Fruit fly (Drosophila melanogaster): ENCODE results near the gene nAChRbeta3.
A peak's percentile ranks its signal among the peaks of the same experiment; 100 is the strongest.

- TF ChIP-seq CG4496 (GFP tag; IDR thresholded peaks at IDR 0.05) (peak; percentile 79), fd96Ca (GFP tag; IDR thresholded peaks at IDR 0.05) (peak; percentile 64; the same call in 2 of the 3 replicates), Ets98B (GFP tag; IDR thresholded peaks at IDR 0.05) (peak; percentile 79), CG8301 (tag; optimal IDR thresholded peaks at IDR 0.05) (peak; percentile 13), gl (tag; optimal IDR thresholded peaks at IDR 0.05) (peak; percentile 57), EcR (GFP tag; optimal IDR thresholded peaks at IDR 0.05) (peak; percentile 79), CG13204 (GFP tag; optimal IDR thresholded peaks at IDR 0.05) (peak; percentile 81), CG8159 (tag; optimal IDR thresholded peaks at IDR 0.05) (peak; percentile 14), Snoo (tag; optimal IDR thresholded peaks at IDR 0.05) (peak; percentile 30), CG9948 (tag; optimal IDR thresholded peaks at IDR 0.05) (no peak), CG12605 (GFP tag; IDR thresholded peaks at IDR 0.05) (peak; percentile 69)
These were observed 7.6 kb downstream of the nAChRbeta3 start, which contains the start of gene Ets21C for dm6 chr2L:552432-552929.

Data from whole organism, pupa.